Fruit fly (Drosophila melanogaster) whole organism, embryonic: Measurements from ENCODE around the gene CG5808.

Source experiments
- Antp ChIP-seq: fragments of 200-800 bp; sonication (Bioruptor generic); optimal IDR thresholded peaks from 3 replicates; lab custom pipeline; 2016; ENCODE audit warnings: missing biosample characterization, missing genetic modification characterization
- Bdp1 ChIP-seq: fragments of 200-800 bp; sonication (Bioruptor generic); optimal IDR thresholded peaks from 3 replicates; lab custom pipeline; 2016; ENCODE audit warnings: missing biosample characterization, missing genetic modification characterization
- CG10431 ChIP-seq: fragments of 200-800 bp; sonication (Bioruptor generic); optimal IDR thresholded peaks from 3 replicates; lab custom pipeline; 2018; ENCODE audit warnings: missing biosample characterization, mild to moderate bottlenecking, missing genetic modification characterization
- CG10654 ChIP-seq: fragments of 200-800 bp; sonication (Bioruptor generic); optimal IDR thresholded peaks from 2 replicates; lab custom pipeline; 2016; ENCODE audit warnings: missing biosample characterization, missing genetic modification characterization
- CG11093 ChIP-seq: fragments of 200-800 bp; sonication (Bioruptor generic); IDR thresholded peaks from 3 replicates; pipeline ENCODE4 v1.3.6; 2022; ENCODE audit warnings: missing biosample characterization, missing genetic modification characterization
- CG12071 ChIP-seq: fragments of 200-800 bp; sonication (Bioruptor generic); optimal IDR thresholded peaks from 3 replicates; lab custom pipeline; 2018; ENCODE audit warnings: missing biosample characterization, mild to moderate bottlenecking, missing genetic modification characterization
- CG13624 ChIP-seq: fragments of 200-800 bp; sonication (Bioruptor generic); optimal IDR thresholded peaks from 2 replicates; lab custom pipeline; 2016; ENCODE audit warnings: missing biosample characterization, missing genetic modification characterization
- CG15073 ChIP-seq: fragments of 200-800 bp; sonication (Bioruptor generic); optimal IDR thresholded peaks from 2 replicates; lab custom pipeline; 2016; ENCODE audit warnings: missing biosample characterization, missing genetic modification characterization
- CG17359 ChIP-seq: fragments of 200-800 bp; sonication (Bioruptor generic); optimal IDR thresholded peaks from 3 replicates; lab custom pipeline; 2018; ENCODE audit warnings: missing biosample characterization, mild to moderate bottlenecking, missing genetic modification characterization, moderate library complexity
- CG17612 ChIP-seq: fragments of 200-800 bp; sonication (Bioruptor generic); IDR thresholded peaks from 2 replicates; pipeline ENCODE4 v1.3.6; 2022; ENCODE audit warnings: missing biosample characterization, missing genetic modification characterization
- CG1832 ChIP-seq: fragments of 200-800 bp; sonication (Bioruptor generic); optimal IDR thresholded peaks from 2 replicates; lab custom pipeline; 2017; ENCODE audit warnings: missing biosample characterization, mild to moderate bottlenecking, missing genetic modification characterization, inconsistent platforms
- CG30403 ChIP-seq: fragments of 200-800 bp; sonication (Bioruptor generic); optimal IDR thresholded peaks from 3 replicates; lab custom pipeline; 2016; ENCODE audit warnings: missing biosample characterization, missing genetic modification characterization
- CG31441 ChIP-seq: fragments of 200-800 bp; sonication (Bioruptor generic); IDR thresholded peaks from 2 replicates; pipeline ENCODE4 v1.3.6; 2022; ENCODE audit warnings: missing biosample characterization, missing genetic modification characterization
- CG32772 ChIP-seq: fragments of 200-800 bp; sonication (Bioruptor generic); IDR thresholded peaks from 2 replicates; pipeline ENCODE4 v1.3.6; 2022; ENCODE audit warnings: missing biosample characterization, missing genetic modification characterization
- CG33557 ChIP-seq: fragments of 200-800 bp; sonication (Bioruptor generic); optimal IDR thresholded peaks from 2 replicates; lab custom pipeline; 2019; ENCODE audit warnings: missing biosample characterization, mild to moderate bottlenecking, missing genetic modification characterization, moderate library complexity
- CG3847 ChIP-seq: fragments of 200-800 bp; sonication (Bioruptor generic); IDR thresholded peaks from 2 replicates; pipeline ENCODE4 v1.3.6; 2022; ENCODE audit warnings: missing biosample characterization, missing genetic modification characterization
- CG3995 ChIP-seq: fragments of 200-800 bp; sonication (Bioruptor generic); optimal IDR thresholded peaks from 3 replicates; lab custom pipeline; 2016; ENCODE audit warnings: missing biosample characterization, missing genetic modification characterization
- CG42726 ChIP-seq: fragments of 200-800 bp; sonication (Bioruptor generic); IDR thresholded peaks from 2 replicates; pipeline ENCODE4 v1.3.6; 2022; ENCODE audit warnings: missing biosample characterization, missing genetic modification characterization; ENCODE audit not compliant: partially characterized antibody
- CG43689 ChIP-seq: fragments of 200-800 bp; sonication (Bioruptor generic); IDR thresholded peaks from 2 replicates; pipeline ENCODE4 v1.3.6; 2022; ENCODE audit warnings: missing biosample characterization, missing genetic modification characterization
- CG4404 ChIP-seq: fragments of 200-800 bp; sonication (Bioruptor generic); IDR thresholded peaks from 2 replicates; pipeline ENCODE4 v1.3.6; 2022; ENCODE audit warnings: missing biosample characterization, missing genetic modification characterization
- CG6689 ChIP-seq: fragments of 200-800 bp; sonication (Bioruptor generic); IDR thresholded peaks from 2 replicates; pipeline ENCODE4 v1.3.6; 2022; ENCODE audit warnings: missing biosample characterization, missing genetic modification characterization
- CG7556 ChIP-seq: fragments of 200-800 bp; sonication (Bioruptor generic); optimal IDR thresholded peaks from 2 replicates; lab custom pipeline; 2017; ENCODE audit warnings: missing biosample characterization, mild to moderate bottlenecking, missing genetic modification characterization
- CG7928 ChIP-seq: fragments of 200-800 bp; sonication (Bioruptor generic); optimal IDR thresholded peaks from 2 replicates; lab custom pipeline; 2017; ENCODE audit warnings: missing biosample characterization, mild to moderate bottlenecking, missing genetic modification characterization
- D ChIP-seq, 2 experiments: fragments of 200-800 bp in 1 of 2; fragments of >200 bp in 1 of 2; sonication (Bioruptor generic) in 1 of 2; optimal IDR thresholded peaks; 2 replicates in 1 of 2; 3 replicates in 1 of 2; lab custom pipeline; 2017; ENCODE audit warnings: mild to moderate bottlenecking in 1 of 2, missing biosample characterization in 1 of 2, missing genetic modification characterization in 1 of 2, missing genetic modification reagents in 1 of 2
- Dbx ChIP-seq: fragments of 200-800 bp; sonication (Bioruptor generic); IDR thresholded peaks from 3 replicates; pipeline ENCODE4 v1.3.6; 2022; ENCODE audit warnings: missing biosample characterization, missing genetic modification characterization
- ERR ChIP-seq: fragments of 200-800 bp; sonication (Bioruptor generic); optimal IDR thresholded peaks from 2 replicates; lab custom pipeline; 2016; ENCODE audit warnings: missing biosample characterization, missing genetic modification characterization
- HLH54F ChIP-seq: fragments of 200-800 bp; sonication (Bioruptor generic); optimal IDR thresholded peaks from 3 replicates; lab custom pipeline; 2016; ENCODE audit warnings: missing biosample characterization, missing genetic modification characterization
- HLHmδ ChIP-seq: fragments of 200-800 bp; sonication (Bioruptor generic); optimal IDR thresholded peaks from 2 replicates; lab custom pipeline; 2018; ENCODE audit warnings: missing biosample characterization, mild to moderate bottlenecking, missing genetic modification characterization, moderate library complexity
- Hmx ChIP-seq: fragments of 200-800 bp; sonication (Bioruptor generic); optimal IDR thresholded peaks from 2 replicates; lab custom pipeline; 2016; ENCODE audit warnings: missing biosample characterization, missing genetic modification characterization
- NFAT ChIP-seq: fragments of 200-800 bp; sonication (Bioruptor generic); IDR thresholded peaks from 2 replicates; pipeline ENCODE4 v1.3.6; 2022; ENCODE audit warnings: missing biosample characterization, missing genetic modification characterization
- PHDP ChIP-seq: fragments of 200-800 bp; sonication (Bioruptor generic); optimal IDR thresholded peaks from 3 replicates; lab custom pipeline; 2018; ENCODE audit warnings: missing biosample characterization, mild to moderate bottlenecking, missing genetic modification characterization, moderate library complexity
- Spps ChIP-seq: fragments of 200-800 bp; sonication (Bioruptor generic); optimal IDR thresholded peaks from 2 replicates; lab custom pipeline; 2018; ENCODE audit warnings: missing biosample characterization, mild to moderate bottlenecking, missing genetic modification characterization
- ap ChIP-seq: fragments of 200-800 bp; sonication (Bioruptor generic); IDR thresholded peaks from 2 replicates; pipeline ENCODE4 v1.3.6; 2022; ENCODE audit warnings: missing biosample characterization, missing genetic modification characterization
- cad ChIP-seq: fragments of >200 bp; optimal IDR thresholded peaks from 2 replicates; lab custom pipeline; 2017; ENCODE audit warnings: missing biosample characterization, missing genetic modification characterization
- dmrt99B ChIP-seq: fragments of 200-800 bp; sonication (Bioruptor generic); optimal IDR thresholded peaks from 2 replicates; lab custom pipeline; 2018; ENCODE audit warnings: missing biosample characterization, mild to moderate bottlenecking, missing genetic modification characterization, moderate library complexity
- dysf ChIP-seq: fragments of 200-800 bp; sonication (Bioruptor generic); IDR thresholded peaks from 3 replicates; pipeline ENCODE4 v1.3.6; 2022; ENCODE audit warnings: missing biosample characterization, missing genetic modification characterization
- gce ChIP-seq: fragments of 200-800 bp; sonication (Bioruptor generic); IDR thresholded peaks from 3 replicates; pipeline ENCODE4 v1.3.6; 2022; ENCODE audit warnings: missing biosample characterization, missing genetic modification characterization
- grn ChIP-seq: fragments of 200-800 bp; sonication (Bioruptor generic); optimal IDR thresholded peaks from 3 replicates; lab custom pipeline; 2017; ENCODE audit warnings: missing biosample characterization, missing genetic modification characterization
- maf-S ChIP-seq: fragments of 200-800 bp; sonication (Bioruptor generic); optimal IDR thresholded peaks from 2 replicates; lab custom pipeline; 2016; ENCODE audit warnings: missing biosample characterization, missing genetic modification characterization
- mam ChIP-seq: fragments of 200-800 bp; sonication (Bioruptor generic); optimal IDR thresholded peaks from 3 replicates; lab custom pipeline; 2016; ENCODE audit warnings: missing biosample characterization, missing genetic modification characterization
- mld ChIP-seq: fragments of 200-800 bp; sonication (Bioruptor generic); IDR thresholded peaks from 3 replicates; pipeline ENCODE4 v1.3.6; 2022; ENCODE audit warnings: missing biosample characterization, missing genetic modification characterization; ENCODE audit not compliant: partially characterized antibody
- oc ChIP-seq: fragments of 200-800 bp; sonication (Bioruptor generic); optimal IDR thresholded peaks from 2 replicates; lab custom pipeline; 2018; ENCODE audit warnings: missing biosample characterization, mild to moderate bottlenecking, missing genetic modification characterization, moderate library complexity
- otp ChIP-seq: fragments of 200-800 bp; sonication (Bioruptor generic); IDR thresholded peaks from 3 replicates; pipeline ENCODE4, ENCODE4 v1.3.6; 2022; ENCODE audit warnings: missing biosample characterization, missing genetic modification characterization
- pan ChIP-seq, 4 experiments: fragments of >200 bp in 3 of 4; fragments of 200-800 bp in 1 of 4; sonication (Bioruptor generic) in 1 of 4; optimal IDR thresholded peaks in 3 of 4; IDR thresholded peaks in 1 of 4; 2 replicates each; pipeline versions ENCODE4 v1.3.6 to Lab custom; 2017 to 2022; ENCODE audit warnings: missing biosample characterization in 2 of 4, missing genetic modification characterization in 2 of 4, mixed read lengths in 1 of 4
- pita ChIP-seq: fragments of 200-800 bp; sonication (Bioruptor generic); optimal IDR thresholded peaks from 2 replicates; lab custom pipeline; 2017; ENCODE audit warnings: missing biosample characterization, mild to moderate bottlenecking, missing genetic modification characterization
- ranshi ChIP-seq: fragments of 200-800 bp; sonication (Bioruptor generic); IDR thresholded peaks from 2 replicates; pipeline ENCODE4 v1.3.6; 2022; ENCODE audit warnings: missing biosample characterization, missing genetic modification characterization
- row ChIP-seq: fragments of 200-800 bp; sonication (Bioruptor generic); IDR thresholded peaks from 3 replicates; pipeline ENCODE4 v1.3.6; 2022; ENCODE audit warnings: missing biosample characterization, missing genetic modification characterization
- vfl ChIP-seq: fragments of 200-800 bp; sonication (Bioruptor generic); optimal IDR thresholded peaks from 2 replicates; lab custom pipeline; 2016; ENCODE audit warnings: missing biosample characterization, missing genetic modification characterization

The CG5808 gene

dm6 chr3R:24768538-24769401 is 48.0 kb downstream of the CG5808 start, which contains the start of gene CG13631 (continued):
- TF ChIP-seq CG4404 (peak; percentile 72), CG42726 (GFP tag; lab: Robert Waterston, UW) (no peak), Bdp1 (GFP tag; lab: Kevin White, UChicago) (peak; percentile 86), mld (no peak), Antp (GFP tag; lab: Kevin White, UChicago) (peak; percentile 94), Hmx (GFP tag; lab: Kevin White, UChicago) (peak; percentile 59), CG11093 (GFP tag; lab: Robert Waterston, UW) (peak; percentile 90; the same call in 2 of the 3 replicates), ranshi (GFP tag; lab: Robert Waterston, UW) (peak; percentile 86), CG3995 (GFP tag; lab: Kevin White, UChicago) (peak; percentile 21), ap (GFP tag; lab: Robert Waterston, UW) (peak; percentile 90), D (optimal IDR thresholded peaks at IDR 0.05; lab: Kevin White, UChicago) (no peak), D (GFP tag; optimal IDR thresholded peaks at IDR 0.05; lab: Kevin White, UChicago) (peak; percentile 98), dysf (peak; percentile 94), CG13624 (GFP tag; lab: Kevin White, UChicago) (peak; percentile 75), maf-S (GFP tag; lab: Kevin White, UChicago) (peak; percentile 85), CG7928 (GFP tag; lab: Kevin White, UChicago) (no peak), NFAT (GFP tag; lab: Robert Waterston, UW) (no peak), ERR (GFP tag; lab: Kevin White, UChicago) (peak; percentile 87), grn (GFP tag; lab: Kevin White, UChicago) (peak; percentile 61), gce (peak; percentile 84), CG1832 (GFP tag; lab: Kevin White, UChicago) (no peak), CG17359 (tag; lab: Kevin White, UChicago) (peak; percentile 96), cad (GFP tag; lab: Kevin White, UChicago) (no peak), CG7556 (peak; percentile 94), CG3847 (GFP tag; lab: Robert Waterston, UW) (peak; percentile 71), pita (GFP tag; lab: Kevin White, UChicago) (no peak), CG6689 (peak; percentile 96), CG12071 (GFP tag; lab: Kevin White, UChicago) (peak; percentile 84), CG30403 (peak; percentile 98), CG17612 (GFP tag; lab: Robert Waterston, UW) (peak; percentile 66; the same call in 1 of the 2 replicates), oc (tag; lab: Kevin White, UChicago) (peak; percentile 96), HLHmδ (GFP tag; lab: Kevin White, UChicago) (no peak), dmrt99B (tag; lab: Kevin White, UChicago) (peak; percentile 98), CG31441 (GFP tag; lab: Robert Waterston, UW) (peak; percentile 97), mam (GFP tag; lab: Kevin White, UChicago) (peak; percentile 85), otp (GFP tag; lab: Robert Waterston, UW) (peak; percentile 83), row (GFP tag; lab: Robert Waterston, UW) (peak; percentile 94), CG33557 (GFP tag; lab: Kevin White, UChicago) (peak; percentile 79), Spps (tag; lab: Kevin White, UChicago) (peak; percentile 95), vfl (GFP tag; lab: Kevin White, UChicago) (peak; percentile 73), Dbx (GFP tag; lab: Robert Waterston, UW) (no peak), CG43689 (GFP tag; lab: Robert Waterston, UW) (0 out of 2 replicates have a peak, but pooled peaks have one; percentile 32), CG32772 (peak; percentile 94), CG10431 (GFP tag; lab: Kevin White, UChicago) (peak; percentile 94), pan (optimal IDR thresholded peaks at IDR 0.05; lab: Kevin White, UChicago) (no peak), pan (GFP tag; optimal IDR thresholded peaks at IDR 0.05 in 1 of 2, IDR thresholded peaks at IDR 0.05 in 1 of 2) (peak in 1 of 2 experiments; percentile 89), CG15073 (peak; percentile 82), CG10654 (GFP tag; lab: Kevin White, UChicago) (peak; percentile 93), HLH54F (peak; percentile 73), PHDP (tag; lab: Kevin White, UChicago) (peak; percentile 93)
